Fruit fly (Drosophila melanogaster) whole organism, embryonic: ENCODE measurements around the gene Notum.

ENCODE experiments used
- Adf1 ChIP-seq: fragments of 200-800 bp; sonication (Bioruptor generic); IDR thresholded peaks from 2 replicates; pipeline ENCODE4 v1.3.6; 2022; ENCODE audit warnings: missing biosample characterization, missing genetic modification characterization
- Antp ChIP-seq: fragments of 200-800 bp; sonication (Bioruptor generic); optimal IDR thresholded peaks from 3 replicates; lab custom pipeline; 2016; ENCODE audit warnings: missing biosample characterization, missing genetic modification characterization
- Asciz ChIP-seq: fragments of 200-800 bp; sonication (Bioruptor generic); optimal IDR thresholded peaks from 2 replicates; lab custom pipeline; 2017; ENCODE audit warnings: missing biosample characterization, mild to moderate bottlenecking, missing genetic modification characterization, missing genetic modification reagents
- Atf-2 ChIP-seq: fragments of 200-800 bp; sonication (Bioruptor generic); optimal IDR thresholded peaks from 2 replicates; lab custom pipeline; 2016; ENCODE audit warnings: missing biosample characterization, missing genetic modification characterization
- CG10209 ChIP-seq: fragments of 200-800 bp; sonication (Bioruptor generic); optimal IDR thresholded peaks from 3 replicates; lab custom pipeline; 2017; ENCODE audit warnings: missing biosample characterization, mild to moderate bottlenecking, missing genetic modification characterization, missing genetic modification reagents
- CG10274 ChIP-seq: fragments of 200-800 bp; sonication (Bioruptor generic); optimal IDR thresholded peaks from 3 replicates; lab custom pipeline; 2017; ENCODE audit warnings: missing biosample characterization, mild to moderate bottlenecking, missing genetic modification characterization
- CG10366 ChIP-seq: fragments of 200-800 bp; sonication (Bioruptor generic); IDR thresholded peaks from 2 replicates; pipeline ENCODE4 v1.3.6; 2022; ENCODE audit warnings: missing biosample characterization, missing genetic modification characterization
- CG11723 ChIP-seq: fragments of 200-800 bp; sonication (Bioruptor generic); optimal IDR thresholded peaks from 2 replicates; lab custom pipeline; 2017; ENCODE audit warnings: missing biosample characterization, mild to moderate bottlenecking, missing genetic modification characterization
- CG1233 ChIP-seq: fragments of 200-800 bp; sonication (Bioruptor generic); optimal IDR thresholded peaks from 4 replicates; lab custom pipeline; 2018; ENCODE audit warnings: missing biosample characterization, mild to moderate bottlenecking, missing genetic modification characterization
- CG12769 ChIP-seq: fragments of 200-800 bp; sonication (Bioruptor generic); optimal IDR thresholded peaks from 2 replicates; lab custom pipeline; 2019; ENCODE audit warnings: missing biosample characterization, mild to moderate bottlenecking, missing genetic modification characterization, moderate library complexity
- CG13424 ChIP-seq: fragments of 200-800 bp; sonication (Bioruptor generic); optimal IDR thresholded peaks from 2 replicates; lab custom pipeline; 2019; ENCODE audit warnings: missing biosample characterization, mild to moderate bottlenecking, missing genetic modification characterization, moderate library complexity
- CG1529 ChIP-seq: fragments of 200-800 bp; sonication (Bioruptor generic); optimal IDR thresholded peaks from 3 replicates; lab custom pipeline; 2018; ENCODE audit warnings: missing biosample characterization, missing genetic modification characterization
- CG15479 ChIP-seq: fragments of 200-800 bp; sonication (Bioruptor generic); optimal IDR thresholded peaks from 3 replicates; lab custom pipeline; 2019; ENCODE audit warnings: missing biosample characterization, mild to moderate bottlenecking, missing genetic modification characterization, moderate library complexity
- CG17186 ChIP-seq: fragments of 200-800 bp; sonication (Bioruptor generic); optimal IDR thresholded peaks from 3 replicates; lab custom pipeline; 2017; ENCODE audit warnings: missing biosample characterization, missing genetic modification reagents, missing genetic modification characterization
- CG17829 ChIP-seq: fragments of 200-800 bp; optimal IDR thresholded peaks from 2 replicates; lab custom pipeline; 2019; ENCODE audit warnings: missing biosample characterization, mild to moderate bottlenecking, missing genetic modification characterization, moderate library complexity
- CG2120 ChIP-seq: fragments of 200-800 bp; sonication (Bioruptor generic); optimal IDR thresholded peaks from 3 replicates; lab custom pipeline; 2016; ENCODE audit warnings: missing biosample characterization, missing genetic modification characterization
- CG2129 ChIP-seq: fragments of 200-800 bp; sonication (Bioruptor generic); IDR thresholded peaks from 2 replicates; pipeline ENCODE4 v1.3.6; 2022; ENCODE audit warnings: missing biosample characterization, missing genetic modification characterization; ENCODE audit not compliant: partially characterized antibody
- CG30431 ChIP-seq: fragments of 200-800 bp; sonication (Bioruptor generic); optimal IDR thresholded peaks from 2 replicates; lab custom pipeline; 2017; ENCODE audit warnings: missing biosample characterization, missing genetic modification characterization
- CG32767 ChIP-seq: fragments of 200-800 bp; sonication (Bioruptor generic); IDR thresholded peaks from 2 replicates; pipeline ENCODE4 v1.3.6; 2022; ENCODE audit warnings: missing biosample characterization, missing genetic modification characterization
- CG33557 ChIP-seq: fragments of 200-800 bp; sonication (Bioruptor generic); optimal IDR thresholded peaks from 2 replicates; lab custom pipeline; 2019; ENCODE audit warnings: missing biosample characterization, mild to moderate bottlenecking, missing genetic modification characterization, moderate library complexity
- CG3847 ChIP-seq: fragments of 200-800 bp; sonication (Bioruptor generic); IDR thresholded peaks from 2 replicates; pipeline ENCODE4 v1.3.6; 2022; ENCODE audit warnings: missing biosample characterization, missing genetic modification characterization
- CG4424 ChIP-seq: fragments of 200-800 bp; sonication (Bioruptor generic); optimal IDR thresholded peaks from 3 replicates; lab custom pipeline; 2016; ENCODE audit warnings: missing biosample characterization, missing genetic modification characterization
- CG6254 ChIP-seq: fragments of 200-800 bp; sonication (Bioruptor generic); optimal IDR thresholded peaks from 3 replicates; lab custom pipeline; 2017; ENCODE audit warnings: mild to moderate bottlenecking, missing biosample characterization, missing genetic modification reagents, missing genetic modification characterization
- CG6654 ChIP-seq: fragments of 200-800 bp; sonication (Bioruptor generic); optimal IDR thresholded peaks from 2 replicates; lab custom pipeline; 2017; ENCODE audit warnings: missing biosample characterization, mild to moderate bottlenecking, missing genetic modification characterization
- CG6791 ChIP-seq: fragments of 200-800 bp; sonication (Bioruptor generic); IDR thresholded peaks from 3 replicates; pipeline ENCODE4 v1.3.6; 2022; ENCODE audit warnings: missing biosample characterization, missing genetic modification characterization; ENCODE audit not compliant: partially characterized antibody
- CG7357 ChIP-seq: fragments of 200-800 bp; sonication (Bioruptor generic); IDR thresholded peaks from 3 replicates; pipeline ENCODE4 v1.3.6; 2022; ENCODE audit warnings: missing biosample characterization, missing genetic modification characterization
- CG8359 ChIP-seq: fragments of 200-800 bp; sonication (Bioruptor generic); optimal IDR thresholded peaks from 2 replicates; lab custom pipeline; 2017; ENCODE audit warnings: missing biosample characterization, mild to moderate bottlenecking, missing genetic modification characterization, borderline replicate concordance
- CG9727 ChIP-seq: fragments of 200-800 bp; sonication (Bioruptor generic); optimal IDR thresholded peaks from 3 replicates; lab custom pipeline; 2017; ENCODE audit warnings: missing biosample characterization, mild to moderate bottlenecking, missing genetic modification characterization
- CG9932 ChIP-seq: fragments of 200-800 bp; sonication (Bioruptor generic); IDR thresholded peaks from 2 replicates; pipeline ENCODE4 v1.3.6; 2022; ENCODE audit warnings: missing biosample characterization, missing genetic modification characterization
- Chrac-16 ChIP-seq: fragments of 200-800 bp; sonication (Bioruptor generic); optimal IDR thresholded peaks from 3 replicates; lab custom pipeline; 2016; ENCODE audit warnings: missing biosample characterization, missing genetic modification characterization
- Ets65A ChIP-seq: fragments of 200-800 bp; sonication (Bioruptor generic); peaks from one replicate; lab custom pipeline; 2016; ENCODE audit warnings: missing biosample characterization, missing genetic modification characterization
- H2.0 ChIP-seq: fragments of 200-800 bp; sonication (Bioruptor generic); IDR thresholded peaks from 2 replicates; pipeline ENCODE4 v1.3.6; 2022; ENCODE audit warnings: missing biosample characterization, missing genetic modification characterization
- HHEX ChIP-seq: fragments of 200-800 bp; sonication (Bioruptor generic); optimal IDR thresholded peaks from 3 replicates; lab custom pipeline; 2017; ENCODE audit warnings: missing biosample characterization, mild to moderate bottlenecking, missing genetic modification characterization, missing genetic modification reagents
- MBD-R2 ChIP-seq: fragments of 200-800 bp; sonication (Bioruptor generic); IDR thresholded peaks from 2 replicates; pipeline ENCODE4 v1.3.6; 2022; ENCODE audit warnings: missing biosample characterization, missing genetic modification characterization
- Max ChIP-seq: fragments of 200-800 bp; sonication (Bioruptor generic); optimal IDR thresholded peaks from 2 replicates; lab custom pipeline; 2016; ENCODE audit warnings: missing biosample characterization, mild to moderate bottlenecking, missing genetic modification characterization
- Myb ChIP-seq: fragments of 200-800 bp; sonication (Bioruptor generic); optimal IDR thresholded peaks from 2 replicates; lab custom pipeline; 2016; ENCODE audit warnings: missing biosample characterization, missing genetic modification characterization
- Trl ChIP-seq, 3 experiments: fragments of >200 bp in 2 of 3; fragments of 200-800 bp in 1 of 3; sonication (Bioruptor generic) in 1 of 3; optimal IDR thresholded peaks; 2 replicates in 1 of 3; 3 replicates in 2 of 3; lab custom pipeline; 2016 to 2017; ENCODE audit warnings: missing biosample characterization in 1 of 3, missing genetic modification characterization in 1 of 3
- ash1 ChIP-seq: fragments of 200-800 bp; sonication (Bioruptor generic); optimal IDR thresholded peaks from 2 replicates; lab custom pipeline; 2018; ENCODE audit warnings: missing biosample characterization, mild to moderate bottlenecking, missing genetic modification characterization
- caup ChIP-seq: fragments of 200-800 bp; sonication (Bioruptor generic); optimal IDR thresholded peaks from 3 replicates; lab custom pipeline; 2017; ENCODE audit warnings: missing biosample characterization, mild to moderate bottlenecking, missing genetic modification characterization, moderate library complexity; ENCODE audit not compliant: severe bottlenecking
- disco-r ChIP-seq: fragments of 200-800 bp; sonication (Bioruptor generic); optimal IDR thresholded peaks from 2 replicates; lab custom pipeline; 2016; ENCODE audit warnings: missing biosample characterization, missing genetic modification characterization
- dpn ChIP-seq, 2 experiments: fragments of 200-800 bp; sonication (Bioruptor generic); optimal IDR thresholded peaks; 3 replicates each; lab custom pipeline; 2016; ENCODE audit warnings: missing biosample characterization in 2 of 2, missing genetic modification characterization in 2 of 2
- grau ChIP-seq: fragments of 200-800 bp; optimal IDR thresholded peaks from 3 replicates; lab custom pipeline; 2019; ENCODE audit warnings: missing biosample characterization, mild to moderate bottlenecking, missing genetic modification characterization, moderate library complexity
- hkb ChIP-seq, 2 experiments: fragments of 200-800 bp in 1 of 2; fragments of >200 bp in 1 of 2; sonication (Bioruptor generic) in 1 of 2; IDR thresholded peaks in 1 of 2; optimal IDR thresholded peaks in 1 of 2; 2 replicates each; pipeline versions ENCODE4 v1.3.6 to Lab custom; 2017 to 2022; ENCODE audit warnings: missing biosample characterization in 1 of 2, missing genetic modification characterization in 1 of 2
- ind ChIP-seq: fragments of 200-800 bp; sonication (Bioruptor generic); optimal IDR thresholded peaks from 3 replicates; lab custom pipeline; 2016; ENCODE audit warnings: missing biosample characterization, missing genetic modification characterization
- odd ChIP-seq: fragments of 200-800 bp; sonication (Bioruptor generic); optimal IDR thresholded peaks from 2 replicates; lab custom pipeline; 2017; ENCODE audit warnings: missing biosample characterization, mild to moderate bottlenecking, missing genetic modification characterization
- rib ChIP-seq: fragments of 200-800 bp; sonication (Bioruptor generic); IDR thresholded peaks from 2 replicates; pipeline ENCODE4 v1.3.6; 2022; ENCODE audit warnings: missing biosample characterization, missing genetic modification characterization
- sr ChIP-seq: fragments of 200-800 bp; sonication (Bioruptor generic); IDR thresholded peaks from 3 replicates; pipeline ENCODE4 v1.3.6; 2022; ENCODE audit warnings: missing biosample characterization, missing genetic modification characterization

The Notum gene

dm6 chr3L:16060806-16061600 is 37.7 kb downstream of the Notum start (continued):
- TF ChIP-seq caup (GFP tag; lab: Kevin White, UChicago), result peak; percentile 13
- TF ChIP-seq CG6654 (GFP tag; lab: Kevin White, UChicago), result peak; percentile 6
- no peak for TF ChIP-seq CG6791 (GFP tag; lab: Robert Waterston, UW)
- TF ChIP-seq CG32767, result no peak
- TF ChIP-seq CG30431 (GFP tag; lab: Kevin White, UChicago), result peak; percentile 1
- TF ChIP-seq Chrac-16 (GFP tag; lab: Kevin White, UChicago), result peak; percentile 48
- TF ChIP-seq ind (GFP tag; lab: Kevin White, UChicago), result peak; percentile 40
- TF ChIP-seq CG1529 (GFP tag; lab: Kevin White, UChicago), result peak; percentile 28
- TF ChIP-seq CG17829 (tag; lab: Kevin White, UChicago), result peak; percentile 53
- peak; percentile 46 for TF ChIP-seq CG1233 (GFP tag; lab: Kevin White, UChicago)
- 0 out of 3 replicates have a peak, but pooled peaks have one; percentile 16 for TF ChIP-seq CG7357 (GFP tag; lab: Robert Waterston, UW)
- peak; percentile 8 for TF ChIP-seq disco-r (GFP tag; lab: Kevin White, UChicago)
- TF ChIP-seq hkb (optimal IDR thresholded peaks at IDR 0.05; lab: Kevin White, UChicago), result no peak
- TF ChIP-seq hkb (GFP tag; IDR thresholded peaks at IDR 0.05; lab: Robert Waterston, UW), result 0 out of 2 replicates have a peak, but pooled peaks have one; percentile 11
- TF ChIP-seq Asciz (GFP tag; lab: Kevin White, UChicago), result no peak
- TF ChIP-seq CG33557 (GFP tag; lab: Kevin White, UChicago), result peak; percentile 9
- TF ChIP-seq CG13424, result peak; percentile 56
- peak; percentile 76 for TF ChIP-seq CG9727 (GFP tag; lab: Kevin White, UChicago)
- TF ChIP-seq CG10209 (GFP tag; lab: Kevin White, UChicago), result peak; percentile 53
- no peak for TF ChIP-seq Adf1 (GFP tag; lab: Robert Waterston, UW)
- TF ChIP-seq CG8359 (GFP tag; lab: Kevin White, UChicago), result peak; percentile 25
- TF ChIP-seq dpn (GFP tag; optimal IDR thresholded peaks at IDR 0.05; lab: Kevin White, UChicago), result peak; percentile 22 to 33
- peak; percentile 22 for TF ChIP-seq Myb (GFP tag; lab: Kevin White, UChicago)
- TF ChIP-seq ash1 (GFP tag; lab: Kevin White, UChicago), result no peak
- TF ChIP-seq MBD-R2 (GFP tag; lab: Robert Waterston, UW), result peak; percentile 9; the same call in 1 of the 2 replicates
- TF ChIP-seq CG15479 (GFP tag; lab: Kevin White, UChicago), result no peak
- peak; percentile 27 for TF ChIP-seq HHEX (GFP tag; lab: Kevin White, UChicago)
- TF ChIP-seq CG2120 (GFP tag; lab: Kevin White, UChicago), result peak; percentile 47
- TF ChIP-seq CG4424 (GFP tag; lab: Kevin White, UChicago), result peak; percentile 55
- 0 out of 2 replicates have a peak, but pooled peaks have one; percentile 10 for TF ChIP-seq CG3847 (GFP tag; lab: Robert Waterston, UW)
- peak; percentile 9; the same call in 1 of the 2 replicates for TF ChIP-seq CG10366 (GFP tag; lab: Robert Waterston, UW)
- TF ChIP-seq CG11723 (GFP tag; lab: Kevin White, UChicago), result peak; percentile 40
- TF ChIP-seq CG12769 (tag; lab: Kevin White, UChicago), result no peak
- TF ChIP-seq Trl (optimal IDR thresholded peaks at IDR 0.05; lab: Kevin White, UChicago), result no peak
- TF ChIP-seq Trl (GFP tag; optimal IDR thresholded peaks at IDR 0.05; lab: Kevin White, UChicago), result no peak
- TF ChIP-seq Ets65A, result peak; percentile 82
- TF ChIP-seq CG10274 (GFP tag; lab: Kevin White, UChicago), result peak; percentile 46
- 0 out of 2 replicates have a peak, but pooled peaks have one; percentile 31 for TF ChIP-seq CG9932 (GFP tag; lab: Robert Waterston, UW)
- no peak for TF ChIP-seq sr (GFP tag; lab: Robert Waterston, UW)
- TF ChIP-seq Antp (GFP tag; lab: Kevin White, UChicago), result peak; percentile 19
- no peak for TF ChIP-seq H2.0
- 0 out of 2 replicates have a peak, but pooled peaks have one; percentile 19 for TF ChIP-seq rib (GFP tag; lab: Robert Waterston, UW)
- peak; percentile 81 for TF ChIP-seq grau (tag; lab: Kevin White, UChicago)
- peak; percentile 54 for TF ChIP-seq odd (GFP tag; lab: Kevin White, UChicago)
- peak; percentile 51 for TF ChIP-seq CG6254 (GFP tag; lab: Kevin White, UChicago)
- TF ChIP-seq Atf-2 (GFP tag; lab: Kevin White, UChicago), result peak; percentile 20
- no peak for TF ChIP-seq CG2129 (GFP tag; lab: Robert Waterston, UW)
- peak; percentile 25 for TF ChIP-seq Max (GFP tag; lab: Kevin White, UChicago)
- TF ChIP-seq CG17186 (GFP tag; lab: Kevin White, UChicago), result no peak
